Fruit fly (Drosophila melanogaster) whole organism, embryonic: ENCODE measurements around the gene tau.
A peak's percentile ranks its signal among the peaks of the same experiment; 100 is the strongest.

Source experiments
- Bgb ChIP-seq: fragments of 200-800 bp; sonication (Bioruptor generic); IDR thresholded peaks from 2 replicates; pipeline ENCODE4 v1.3.6; 2022; ENCODE audit warnings: missing biosample characterization, missing genetic modification characterization; ENCODE audit not compliant: partially characterized antibody
- CG10209 ChIP-seq: fragments of 200-800 bp; sonication (Bioruptor generic); optimal IDR thresholded peaks from 3 replicates; lab custom pipeline; 2017; ENCODE audit warnings: missing biosample characterization, mild to moderate bottlenecking, missing genetic modification characterization, missing genetic modification reagents
- CG10462 ChIP-seq: fragments of 200-800 bp; sonication (Bioruptor generic); optimal IDR thresholded peaks from 2 replicates; lab custom pipeline; 2016; ENCODE audit warnings: missing biosample characterization, missing genetic modification characterization
- CG11696 ChIP-seq: fragments of 200-800 bp; sonication (Bioruptor generic); IDR thresholded peaks from 2 replicates; pipeline ENCODE4 v1.3.6; 2022; ENCODE audit warnings: missing biosample characterization, missing genetic modification characterization
- CG13894 ChIP-seq: fragments of 200-800 bp; sonication (Bioruptor generic); optimal IDR thresholded peaks from 3 replicates; lab custom pipeline; 2018; ENCODE audit warnings: missing biosample characterization, mild to moderate bottlenecking, missing genetic modification characterization, moderate library complexity
- CG14965 ChIP-seq: fragments of 200-800 bp; sonication (Bioruptor generic); optimal IDR thresholded peaks from 2 replicates; lab custom pipeline; 2016; ENCODE audit warnings: missing biosample characterization, missing genetic modification characterization, borderline replicate concordance
- CG18599 ChIP-seq: fragments of 200-800 bp; sonication (Bioruptor generic); optimal IDR thresholded peaks from 3 replicates; lab custom pipeline; 2017; ENCODE audit warnings: missing biosample characterization, missing genetic modification characterization, mild to moderate bottlenecking, moderate library complexity, missing genetic modification reagents
- CG2889 ChIP-seq: fragments of 200-800 bp; sonication (Bioruptor generic); IDR thresholded peaks from 3 replicates; pipeline ENCODE4 v1.3.6; 2022; ENCODE audit warnings: missing biosample characterization, missing genetic modification characterization
- CG30431 ChIP-seq: fragments of 200-800 bp; sonication (Bioruptor generic); optimal IDR thresholded peaks from 2 replicates; lab custom pipeline; 2017; ENCODE audit warnings: missing biosample characterization, missing genetic modification characterization
- CG32532 ChIP-seq: fragments of 200-800 bp; sonication (Bioruptor generic); IDR thresholded peaks from 2 replicates; pipeline ENCODE4 v1.3.6; 2022; ENCODE audit warnings: missing biosample characterization, missing genetic modification characterization
- CG32767 ChIP-seq: fragments of 200-800 bp; sonication (Bioruptor generic); IDR thresholded peaks from 2 replicates; pipeline ENCODE4 v1.3.6; 2022; ENCODE audit warnings: missing biosample characterization, missing genetic modification characterization
- CG32772 ChIP-seq: fragments of 200-800 bp; sonication (Bioruptor generic); IDR thresholded peaks from 2 replicates; pipeline ENCODE4 v1.3.6; 2022; ENCODE audit warnings: missing biosample characterization, missing genetic modification characterization
- CG4404 ChIP-seq: fragments of 200-800 bp; sonication (Bioruptor generic); IDR thresholded peaks from 2 replicates; pipeline ENCODE4 v1.3.6; 2022; ENCODE audit warnings: missing biosample characterization, missing genetic modification characterization
- CG7987 ChIP-seq: fragments of 200-800 bp; sonication (Bioruptor generic); optimal IDR thresholded peaks from 2 replicates; lab custom pipeline; 2018; ENCODE audit warnings: missing biosample characterization, mild to moderate bottlenecking, missing genetic modification characterization, moderate library complexity
- CG8478 ChIP-seq: fragments of >200 bp; optimal IDR thresholded peaks from 2 replicates; lab custom pipeline; 2018
- CG9727 ChIP-seq: fragments of 200-800 bp; sonication (Bioruptor generic); optimal IDR thresholded peaks from 3 replicates; lab custom pipeline; 2017; ENCODE audit warnings: missing biosample characterization, mild to moderate bottlenecking, missing genetic modification characterization
- Dfd ChIP-seq, 2 experiments: fragments of >200 bp; optimal IDR thresholded peaks; 2 replicates each; lab custom pipeline; 2017; ENCODE audit warnings: missing biosample characterization in 2 of 2, missing genetic modification characterization in 2 of 2
- Fer3 ChIP-seq: fragments of 200-800 bp; sonication (Bioruptor generic); optimal IDR thresholded peaks from 2 replicates; lab custom pipeline; 2018; ENCODE audit warnings: missing biosample characterization, mild to moderate bottlenecking, missing genetic modification characterization, moderate library complexity
- Gsc ChIP-seq: fragments of 200-800 bp; sonication (Bioruptor generic); IDR thresholded peaks from 2 replicates; pipeline ENCODE4 v1.3.6; 2022; ENCODE audit warnings: missing biosample characterization, missing genetic modification characterization
- Hmx ChIP-seq: fragments of 200-800 bp; sonication (Bioruptor generic); optimal IDR thresholded peaks from 2 replicates; lab custom pipeline; 2016; ENCODE audit warnings: missing biosample characterization, missing genetic modification characterization
- MESR4 ChIP-seq: fragments of 200-800 bp; sonication (Bioruptor generic); optimal IDR thresholded peaks from 2 replicates; lab custom pipeline; 2018; ENCODE audit warnings: missing biosample characterization, mild to moderate bottlenecking, missing genetic modification characterization, moderate library complexity
- Mrtf ChIP-seq: fragments of 200-800 bp; sonication (Bioruptor generic); IDR thresholded peaks from 3 replicates; pipeline ENCODE4 v1.3.6; 2022; ENCODE audit warnings: missing biosample characterization, missing genetic modification characterization
- Nf-YC ChIP-seq: fragments of 200-800 bp; optimal IDR thresholded peaks from 3 replicates; lab custom pipeline; 2019; ENCODE audit warnings: missing biosample characterization, mild to moderate bottlenecking, missing genetic modification characterization, moderate library complexity
- Oli ChIP-seq: fragments of 200-800 bp; sonication (Bioruptor generic); optimal IDR thresholded peaks from 2 replicates; lab custom pipeline; 2018; ENCODE audit warnings: missing biosample characterization, mild to moderate bottlenecking, missing genetic modification characterization, moderate library complexity
- Sin3A ChIP-seq: fragments of >200 bp; optimal IDR thresholded peaks from 2 replicates; lab custom pipeline; 2018
- Xrp1 ChIP-seq: fragments of 200-800 bp; sonication (Bioruptor generic); IDR thresholded peaks from 2 replicates; pipeline ENCODE4 v1.3.6; 2022; ENCODE audit warnings: missing biosample characterization, missing genetic modification characterization
- ab ChIP-seq: fragments of 200-800 bp; sonication (Bioruptor generic); optimal IDR thresholded peaks from 2 replicates; lab custom pipeline; 2016; ENCODE audit warnings: missing biosample characterization, missing genetic modification characterization
- abd-A ChIP-seq: fragments of 200-800 bp; sonication (Bioruptor generic); optimal IDR thresholded peaks from 3 replicates; lab custom pipeline; 2019; ENCODE audit warnings: missing biosample characterization, mild to moderate bottlenecking, missing genetic modification characterization, moderate library complexity
- aop ChIP-seq: fragments of 200-800 bp; sonication (Bioruptor generic); IDR thresholded peaks from 2 replicates; pipeline ENCODE4 v1.3.6; 2022; ENCODE audit warnings: missing biosample characterization, missing genetic modification characterization
- cad ChIP-seq: fragments of >200 bp; optimal IDR thresholded peaks from 2 replicates; lab custom pipeline; 2017; ENCODE audit warnings: missing biosample characterization, missing genetic modification characterization
- caup ChIP-seq: fragments of 200-800 bp; sonication (Bioruptor generic); optimal IDR thresholded peaks from 3 replicates; lab custom pipeline; 2017; ENCODE audit warnings: missing biosample characterization, mild to moderate bottlenecking, missing genetic modification characterization, moderate library complexity; ENCODE audit not compliant: severe bottlenecking
- crc ChIP-seq: fragments of 200-800 bp; sonication (Bioruptor generic); optimal IDR thresholded peaks from 2 replicates; lab custom pipeline; 2016; ENCODE audit warnings: missing biosample characterization, missing genetic modification characterization
- exex ChIP-seq: fragments of 200-800 bp; sonication (Bioruptor generic); optimal IDR thresholded peaks from 4 replicates; lab custom pipeline; 2018; ENCODE audit warnings: missing biosample characterization, mild to moderate bottlenecking, missing genetic modification characterization, moderate library complexity
- fru ChIP-seq: fragments of >200 bp; optimal IDR thresholded peaks from 2 replicates; lab custom pipeline; 2017
- gcm ChIP-seq: fragments of 200-800 bp; sonication (Bioruptor generic); optimal IDR thresholded peaks from 2 replicates; lab custom pipeline; 2019; ENCODE audit warnings: missing biosample characterization, mild to moderate bottlenecking, missing genetic modification characterization, moderate library complexity
- grau ChIP-seq: fragments of 200-800 bp; optimal IDR thresholded peaks from 3 replicates; lab custom pipeline; 2019; ENCODE audit warnings: missing biosample characterization, mild to moderate bottlenecking, missing genetic modification characterization, moderate library complexity
- hbn ChIP-seq: fragments of 200-800 bp; sonication (Bioruptor generic); IDR thresholded peaks from 2 replicates; pipeline ENCODE4 v1.3.6; 2022; ENCODE audit warnings: missing biosample characterization, missing genetic modification characterization; ENCODE audit not compliant: partially characterized antibody
- klu ChIP-seq: fragments of 200-800 bp; sonication (Bioruptor generic); IDR thresholded peaks from 2 replicates; pipeline ENCODE4 v1.3.6; 2022; ENCODE audit warnings: missing biosample characterization, missing genetic modification characterization
- lab ChIP-seq: fragments of 200-800 bp; sonication (Bioruptor generic); optimal IDR thresholded peaks from 3 replicates; lab custom pipeline; 2017; ENCODE audit warnings: missing biosample characterization, missing genetic modification characterization, mild to moderate bottlenecking, moderate library complexity, missing genetic modification reagents
- lmd ChIP-seq: fragments of 200-800 bp; sonication (Bioruptor generic); IDR thresholded peaks from 2 replicates; pipeline ENCODE4 v1.3.6; 2022; ENCODE audit warnings: missing biosample characterization, missing genetic modification characterization
- nerfin-2 ChIP-seq: fragments of 200-800 bp; sonication (Bioruptor generic); IDR thresholded peaks from 2 replicates; pipeline ENCODE4 v1.3.6; 2022; ENCODE audit warnings: missing biosample characterization, missing genetic modification characterization; ENCODE audit not compliant: partially characterized antibody
- rib ChIP-seq: fragments of 200-800 bp; sonication (Bioruptor generic); IDR thresholded peaks from 2 replicates; pipeline ENCODE4 v1.3.6; 2022; ENCODE audit warnings: missing biosample characterization, missing genetic modification characterization
- row ChIP-seq: fragments of 200-800 bp; sonication (Bioruptor generic); IDR thresholded peaks from 3 replicates; pipeline ENCODE4 v1.3.6; 2022; ENCODE audit warnings: missing biosample characterization, missing genetic modification characterization
- salm ChIP-seq: fragments of 200-800 bp; sonication (Bioruptor generic); optimal IDR thresholded peaks from 2 replicates; lab custom pipeline; 2018; ENCODE audit warnings: missing biosample characterization, mild to moderate bottlenecking, missing genetic modification characterization
- schlank ChIP-seq: fragments of 200-800 bp; sonication (Bioruptor generic); optimal IDR thresholded peaks from 2 replicates; lab custom pipeline; 2018; ENCODE audit warnings: missing biosample characterization, mild to moderate bottlenecking, missing genetic modification characterization
- sd ChIP-seq: fragments of 200-800 bp; sonication (Bioruptor generic); optimal IDR thresholded peaks from 3 replicates; lab custom pipeline; 2018; ENCODE audit warnings: missing biosample characterization, mild to moderate bottlenecking, missing genetic modification characterization, moderate library complexity
- slp2 ChIP-seq: fragments of 200-800 bp; sonication (Bioruptor generic); optimal IDR thresholded peaks from 2 replicates; lab custom pipeline; 2016; ENCODE audit warnings: missing biosample characterization, missing genetic modification characterization
- sug ChIP-seq: fragments of 200-800 bp; optimal IDR thresholded peaks from 2 replicates; lab custom pipeline; 2019; ENCODE audit warnings: missing biosample characterization, mild to moderate bottlenecking, missing genetic modification characterization, moderate library complexity
- tgo ChIP-seq: fragments of 200-800 bp; sonication (Bioruptor generic); IDR thresholded peaks from 3 replicates; pipeline ENCODE4 v1.3.6; 2022; ENCODE audit warnings: missing biosample characterization, missing genetic modification characterization
- trh ChIP-seq: fragments of 200-800 bp; sonication (Bioruptor generic); optimal IDR thresholded peaks from 2 replicates; lab custom pipeline; 2016; ENCODE audit warnings: missing biosample characterization, missing genetic modification characterization
- unc-4 ChIP-seq: fragments of 200-800 bp; sonication (Bioruptor generic); IDR thresholded peaks from 2 replicates; pipeline ENCODE4 v1.3.6; 2022; ENCODE audit warnings: missing biosample characterization, missing genetic modification characterization; ENCODE audit not compliant: partially characterized antibody
- unpg ChIP-seq: fragments of 200-800 bp; sonication (Bioruptor generic); optimal IDR thresholded peaks from 3 replicates; lab custom pipeline; 2018; ENCODE audit warnings: missing biosample characterization, mild to moderate bottlenecking, missing genetic modification characterization, moderate library complexity

Gene tau

DNA sequence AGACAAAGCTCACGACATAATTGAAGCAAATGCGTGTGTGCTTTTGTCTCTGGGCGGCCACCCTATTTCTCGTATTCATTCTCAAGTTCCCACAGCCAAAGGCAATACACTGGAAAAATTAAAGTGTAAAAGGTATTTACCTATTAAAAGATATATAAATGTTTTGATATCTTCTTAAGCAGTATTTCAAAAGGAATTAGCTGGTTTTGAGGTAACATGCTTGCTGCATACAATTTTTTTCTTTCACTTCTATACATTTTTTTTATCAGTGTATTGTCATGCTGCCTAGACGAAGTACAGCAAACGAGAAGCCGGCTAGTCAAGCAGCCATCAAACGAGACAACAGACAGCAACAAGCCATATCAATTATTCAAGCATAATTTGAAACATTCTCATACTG, 43.0 kb downstream of the tau start (continued):
- TF ChIP-seq CG10209 (GFP tag; lab: Kevin White, UChicago), result no peak
- TF ChIP-seq CG32772 (GFP tag; lab: Robert Waterston, UW), result no peak
- no peak for TF ChIP-seq schlank (tag; lab: Kevin White, UChicago)
- no peak for TF ChIP-seq Oli
- peak; percentile 8 for TF ChIP-seq grau (tag; lab: Kevin White, UChicago)
- no peak for TF ChIP-seq CG14965 (GFP tag; lab: Kevin White, UChicago)
- TF ChIP-seq CG8478 (lab: Kevin White, UChicago), result no peak
- peak; percentile 15 for TF ChIP-seq sug (tag; lab: Kevin White, UChicago)
- TF ChIP-seq Fer3, result peak; percentile 27
- TF ChIP-seq Nf-YC, result no peak
- no peak for TF ChIP-seq CG30431
- TF ChIP-seq Dfd (GFP tag; optimal IDR thresholded peaks at IDR 0.05; lab: Kevin White, UChicago), result no peak
- no peak for TF ChIP-seq CG10462 (GFP tag; lab: Kevin White, UChicago)
- TF ChIP-seq row (GFP tag; lab: Robert Waterston, UW), result peak; percentile 45; the same call in 1 of the 3 replicates
- TF ChIP-seq CG9727, result no peak
- peak; percentile 76 for TF ChIP-seq CG18599 (GFP tag; lab: Kevin White, UChicago)
- TF ChIP-seq MESR4 (GFP tag; lab: Kevin White, UChicago), result no peak
- no peak for TF ChIP-seq gcm (GFP tag; lab: Kevin White, UChicago)
- TF ChIP-seq unc-4 (GFP tag; lab: Robert Waterston, UW), result no peak
- TF ChIP-seq CG13894, result peak; percentile 24
- TF ChIP-seq Xrp1 (GFP tag; lab: Robert Waterston, UW), result peak; percentile 16; the same call in 1 of the 2 replicates
- no peak for TF ChIP-seq tgo (GFP tag; lab: Robert Waterston, UW)
- no peak for TF ChIP-seq slp2 (GFP tag; lab: Kevin White, UChicago)
- no peak for TF ChIP-seq Bgb
- no peak for TF ChIP-seq aop (GFP tag; lab: Robert Waterston, UW)
- no peak for TF ChIP-seq cad (GFP tag; lab: Kevin White, UChicago)
- TF ChIP-seq CG2889 (GFP tag; lab: Robert Waterston, UW), result no peak
- no peak for TF ChIP-seq Hmx (GFP tag; lab: Kevin White, UChicago)
- TF ChIP-seq salm (tag; lab: Kevin White, UChicago), result no peak
- TF ChIP-seq Sin3A (lab: Kevin White, UChicago), result no peak
- peak; percentile 9 for TF ChIP-seq exex (tag; lab: Kevin White, UChicago)
- no peak for TF ChIP-seq sd
- TF ChIP-seq lab (GFP tag; lab: Kevin White, UChicago), result peak; percentile 66
- TF ChIP-seq trh (GFP tag; lab: Kevin White, UChicago), result no peak
- TF ChIP-seq CG7987 (GFP tag; lab: Kevin White, UChicago), result no peak
- TF ChIP-seq caup, result peak; percentile 4
- TF ChIP-seq lmd (GFP tag; lab: Robert Waterston, UW), result peak; percentile 32; the same call in 1 of the 2 replicates
- TF ChIP-seq CG32532 (GFP tag; lab: Robert Waterston, UW), result no peak
- TF ChIP-seq nerfin-2 (GFP tag; lab: Robert Waterston, UW), result no peak
- TF ChIP-seq hbn (GFP tag; lab: Robert Waterston, UW), result no peak
- TF ChIP-seq Gsc, result no peak
- TF ChIP-seq fru (lab: Kevin White, UChicago), result no peak
- TF ChIP-seq ab, result no peak
- TF ChIP-seq klu (GFP tag; lab: Robert Waterston, UW), result no peak
- TF ChIP-seq CG32767, result no peak
- TF ChIP-seq unpg (GFP tag; lab: Kevin White, UChicago), result no peak
- TF ChIP-seq crc (GFP tag; lab: Kevin White, UChicago), result no peak
- no peak for TF ChIP-seq CG11696
- TF ChIP-seq rib, result no peak
- TF ChIP-seq Mrtf (GFP tag; lab: Robert Waterston, UW), result no peak
- no peak for TF ChIP-seq CG4404 (GFP tag; lab: Robert Waterston, UW)
- TF ChIP-seq abd-A (tag; lab: Kevin White, UChicago), result no peak
